Fruit fly (Drosophila melanogaster) whole organism: ENCODE data around the gene CG11786.

Experiments
- CG8478 ChIP-seq: fragments of >200 bp; optimal IDR thresholded peaks from 2 replicates; lab custom pipeline; 2018; ENCODE audit warnings: inconsistent platforms
- Dll ChIP-seq: fragments of >200 bp; optimal IDR thresholded peaks from 2 replicates; lab custom pipeline; 2017
- EcR ChIP-seq, 2 experiments: fragments of >200 bp; optimal IDR thresholded peaks; 2 replicates each; lab custom pipeline; 2017; ENCODE audit warnings: missing biosample characterization in 2 of 2, missing genetic modification characterization in 2 of 2, missing genetic modification reagents in 2 of 2
- pan ChIP-seq: fragments of >200 bp; optimal IDR thresholded peaks from 2 replicates; lab custom pipeline; 2017
- psq ChIP-seq: fragments of >200 bp; optimal IDR thresholded peaks from 2 replicates; lab custom pipeline; 2017
- usp ChIP-seq: fragments of >200 bp; optimal IDR thresholded peaks from 2 replicates; lab custom pipeline; 2017; ENCODE audit warnings: missing biosample characterization, missing genetic modification characterization, mixed read lengths

- no peak for TF ChIP-seq pan (lab: Kevin White, UChicago)
- TF ChIP-seq psq (lab: Kevin White, UChicago) = no peak
- no peak for TF ChIP-seq usp
- TF ChIP-seq EcR (GFP tag; optimal IDR thresholded peaks at IDR 0.05; lab: Kevin White, UChicago) = no peak
- TF ChIP-seq Dll = no peak
- TF ChIP-seq CG8478 = no peak
These were observed 5.4 kb downstream of the CG11786 start for dm6 chr3R:25051441-25052097.
